Worm (Caenorhabditis elegans) whole organism, early embryonic: ENCODE data around the gene ZK177.11.
A peak's percentile ranks its signal among the peaks of the same experiment; 100 is the strongest.

ENCODE experiments used
- B0310.2 ChIP-seq: sonication (generic microtip); optimal IDR thresholded peaks from 2 replicates; lab custom pipeline; 2016; ENCODE audit warnings: mild to moderate bottlenecking, missing genetic modification characterization, missing compliant biosample characterization
- F13C5.2 ChIP-seq: sonication (generic microtip); optimal IDR thresholded peaks from 2 replicates; lab custom pipeline; 2017; ENCODE audit warnings: mild to moderate bottlenecking, missing genetic modification characterization, inconsistent platforms, missing compliant biosample characterization
- aly-1 ChIP-seq: sonication (generic microtip); optimal IDR thresholded peaks from 2 replicates; lab custom pipeline; 2016; ENCODE audit warnings: missing genetic modification characterization, missing compliant biosample characterization
- ama-1 ChIP-seq: fragments of 150-350 bp; optimal IDR thresholded peaks from 2 replicates; lab custom pipeline; 2014
- ceh-13 ChIP-seq: fragments of 200-800 bp; sonication (Bioruptor generic); optimal IDR thresholded peaks from 2 replicates; lab custom pipeline; 2018; ENCODE audit warnings: mild to moderate bottlenecking, missing genetic modification characterization, missing compliant biosample characterization
- ceh-36 ChIP-seq: sonication (generic microtip); optimal IDR thresholded peaks from 2 replicates; lab custom pipeline; 2016; ENCODE audit warnings: missing genetic modification characterization, inconsistent platforms, missing compliant biosample characterization
- ets-7 ChIP-seq: sonication (generic microtip); optimal IDR thresholded peaks from 2 replicates; lab custom pipeline; 2016; ENCODE audit warnings: missing genotype, missing genetic modification characterization, missing compliant biosample characterization
- flt-1 ChIP-seq: fragments of 200-800 bp; sonication (Bioruptor generic); IDR thresholded peaks from 2 replicates; pipeline ENCODE4 v1.3.6; 2022; ENCODE audit warnings: missing genetic modification characterization, missing compliant biosample characterization
- hmbx-1 ChIP-seq: sonication (generic microtip); optimal IDR thresholded peaks from 2 replicates; lab custom pipeline; 2016; ENCODE audit warnings: mild to moderate bottlenecking, missing genetic modification characterization, missing compliant biosample characterization
- hmg-4 ChIP-seq: fragments of 200-800 bp; sonication (Bioruptor generic); optimal IDR thresholded peaks from 2 replicates; lab custom pipeline; 2018; ENCODE audit warnings: mild to moderate bottlenecking, missing genetic modification characterization, missing compliant biosample characterization
- hnd-1 ChIP-seq: sonication (generic microtip); optimal IDR thresholded peaks from 2 replicates; lab custom pipeline; 2016; ENCODE audit warnings: missing genetic modification characterization, missing compliant biosample characterization
- pes-1 ChIP-seq: fragments of 200-800 bp; sonication (Bioruptor generic); IDR thresholded peaks from 2 replicates; pipeline ENCODE4 v1.3.6; 2022; ENCODE audit warnings: missing genetic modification reagents, missing genetic modification characterization, missing compliant biosample characterization
- scrt-1 ChIP-seq: fragments of 200-800 bp; sonication (Bioruptor generic); IDR thresholded peaks from 2 replicates; pipeline ENCODE4 v1.3.6; 2022; ENCODE audit warnings: missing genetic modification characterization, missing compliant biosample characterization
- sea-1 ChIP-seq: fragments of 200-800 bp; sonication (Bioruptor generic); conservative IDR thresholded peaks from 2 replicates; pipeline ENCODE4 v1.3.6; 2022; ENCODE audit warnings: missing genetic modification characterization, missing compliant biosample characterization
- tbx-11 ChIP-seq: fragments of 200-800 bp; sonication (Bioruptor generic); IDR thresholded peaks from 2 replicates; pipeline ENCODE4 v1.3.6; 2022; ENCODE audit warnings: missing genetic modification characterization, missing compliant biosample characterization
- tbx-37 ChIP-seq: fragments of 200-800 bp; sonication (Bioruptor generic); conservative IDR thresholded peaks from 2 replicates; pipeline ENCODE4 v1.3.6; 2022; ENCODE audit warnings: missing genetic modification reagents, missing genetic modification characterization, missing compliant biosample characterization
- tra-4 ChIP-seq: sonication (generic microtip); optimal IDR thresholded peaks from 2 replicates; lab custom pipeline; 2017; ENCODE audit warnings: missing genetic modification characterization, missing compliant biosample characterization

Gene ZK177.11

ce11 chrII:5522637-5523036 is at the start of gene ZK177.11:
Gene ZK177.11, plus strand, starts transcription at chrII:5522937.
- TF ChIP-seq hmg-4 (GFP tag; lab: Kevin White, UChicago) (no peak), ceh-13 (GFP tag; lab: Kevin White, UChicago) (no peak), hnd-1 (tag; lab: Kevin White, UChicago) (no peak), pes-1 (GFP tag; lab: Robert Waterston, UW) (no peak), hmbx-1 (no peak), F13C5.2 (tag; lab: Kevin White, UChicago) (no peak), sea-1 (GFP tag; lab: Robert Waterston, UW) (no peak), tbx-11 (GFP tag; lab: Robert Waterston, UW) (no peak), ama-1 (lab: Kevin White, UChicago) (no peak), scrt-1 (GFP tag; lab: Robert Waterston, UW) (no peak), tra-4 (tag; lab: Kevin White, UChicago) (no peak), B0310.2 (no peak), aly-1 (tag; lab: Kevin White, UChicago) (no peak)

ce11 chrII:5473946-5474423 is 48.8 kb upstream of the ZK177.11 start, which contains the start of gene mrps-16:
Gene mrps-16, plus strand, starts transcription at chrII:5474373.
- 0 out of 2 replicates have a peak, but pooled peaks have one; percentile 25 for TF ChIP-seq pes-1 (GFP tag; lab: Robert Waterston, UW)
- TF ChIP-seq B0310.2: no peak
- TF ChIP-seq ceh-13 (GFP tag; lab: Kevin White, UChicago): no peak
- peak; percentile 68 for TF ChIP-seq F13C5.2 (tag; lab: Kevin White, UChicago)
- TF ChIP-seq ets-7 (tag; lab: Kevin White, UChicago): no peak
- no peak for TF ChIP-seq tbx-37 (GFP tag; lab: Robert Waterston, UW)

DNA sequence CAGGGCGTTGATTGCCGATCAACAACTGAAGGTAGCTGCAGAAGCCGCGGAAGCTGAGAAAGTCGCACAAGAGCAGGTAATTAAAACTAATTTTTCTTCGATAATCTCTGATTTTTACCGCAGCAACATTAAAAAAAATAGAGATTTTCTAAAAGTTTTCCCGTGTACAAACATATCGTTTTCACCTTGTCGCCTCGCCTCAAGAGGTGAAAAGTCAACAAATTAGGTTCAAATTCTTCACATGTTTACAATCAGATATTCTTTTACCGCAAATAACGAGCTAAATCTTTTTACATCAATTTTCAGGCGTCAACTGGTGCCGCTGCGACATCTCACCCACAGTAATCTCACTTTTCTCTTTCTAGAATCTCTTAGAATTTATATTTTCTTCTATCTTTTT is 47.8 kb upstream of the ZK177.11 start, which contains the start of gene ilcr-2:
Gene ilcr-2, plus strand, starts transcription at position 301 of the 400 bp plus-strand sequence.
- no peak for TF ChIP-seq ceh-36 (tag; lab: Kevin White, UChicago)

DNA sequence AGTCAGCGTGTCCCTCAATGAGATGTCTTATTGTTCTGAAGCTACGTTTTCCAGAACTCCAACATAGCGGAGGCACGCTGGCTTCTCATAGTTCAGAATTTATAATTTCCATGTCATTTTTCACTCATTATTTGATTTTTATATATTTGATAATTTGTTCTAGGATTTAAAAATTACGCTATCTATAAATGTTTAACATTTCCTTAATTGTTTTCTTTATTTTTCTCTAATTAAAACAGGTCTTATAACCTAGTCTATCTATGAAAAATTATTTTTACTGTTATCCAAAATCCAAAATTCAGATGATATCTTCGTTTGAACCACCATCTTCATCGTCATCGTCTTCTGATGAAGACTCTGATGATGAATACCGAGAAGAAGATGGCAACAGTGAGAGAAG is 44.4 kb upstream of the ZK177.11 start, which contains the start of gene F56D1.1:
Gene F56D1.1, plus strand, starts transcription at position 301 of the 400 bp plus-strand sequence.
- TF ChIP-seq ceh-36 (tag; lab: Kevin White, UChicago) (no peak), sea-1 (GFP tag; lab: Robert Waterston, UW) (no peak), scrt-1 (GFP tag; lab: Robert Waterston, UW) (no peak), hmg-4 (GFP tag; lab: Kevin White, UChicago) (no peak), hmbx-1 (no peak), tbx-11 (GFP tag; lab: Robert Waterston, UW) (no peak), tbx-37 (GFP tag; lab: Robert Waterston, UW) (no peak)

DNA sequence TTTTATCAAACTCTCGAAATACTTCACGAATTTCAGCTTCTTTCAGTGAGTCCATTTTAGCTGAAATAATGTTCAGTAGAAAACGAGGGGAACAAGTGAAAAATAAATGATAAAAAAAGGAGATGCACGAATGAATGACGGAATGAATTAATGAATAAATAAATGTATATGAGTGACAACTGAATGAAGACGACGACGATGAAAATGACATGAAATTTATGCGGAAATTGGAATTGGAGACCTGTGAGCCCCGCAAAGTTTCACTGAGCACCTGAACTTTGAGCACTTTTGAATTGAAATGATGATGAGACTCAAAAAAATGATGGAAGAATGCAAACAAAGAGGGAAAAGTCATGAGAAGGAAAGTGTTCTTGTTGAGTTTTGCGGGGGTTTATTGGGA is 40.8 kb upstream of the ZK177.11 start, which contains the start of gene cal-8:
Gene cal-8, minus strand, starts transcription at position 60 of the 400 bp plus-strand sequence.
- no peak for TF ChIP-seq hnd-1 (tag; lab: Kevin White, UChicago)
- no peak for TF ChIP-seq pes-1 (GFP tag; lab: Robert Waterston, UW)
- TF ChIP-seq tbx-37 (GFP tag; lab: Robert Waterston, UW): no peak
- TF ChIP-seq sea-1 (GFP tag; lab: Robert Waterston, UW): no peak
- TF ChIP-seq hmg-4 (GFP tag; lab: Kevin White, UChicago): no peak
- no peak for TF ChIP-seq aly-1 (tag; lab: Kevin White, UChicago)
- no peak for TF ChIP-seq tra-4 (tag; lab: Kevin White, UChicago)
- no peak for TF ChIP-seq tbx-11 (GFP tag; lab: Robert Waterston, UW)
- TF ChIP-seq F13C5.2 (tag; lab: Kevin White, UChicago): no peak
- no peak for TF ChIP-seq scrt-1 (GFP tag; lab: Robert Waterston, UW)
- TF ChIP-seq ets-7 (tag; lab: Kevin White, UChicago): no peak
- TF ChIP-seq flt-1 (GFP tag; lab: Robert Waterston, UW): no peak
- no peak for TF ChIP-seq B0310.2
- TF ChIP-seq ceh-36 (tag; lab: Kevin White, UChicago): no peak
- no peak for TF ChIP-seq ceh-13 (GFP tag; lab: Kevin White, UChicago)

DNA sequence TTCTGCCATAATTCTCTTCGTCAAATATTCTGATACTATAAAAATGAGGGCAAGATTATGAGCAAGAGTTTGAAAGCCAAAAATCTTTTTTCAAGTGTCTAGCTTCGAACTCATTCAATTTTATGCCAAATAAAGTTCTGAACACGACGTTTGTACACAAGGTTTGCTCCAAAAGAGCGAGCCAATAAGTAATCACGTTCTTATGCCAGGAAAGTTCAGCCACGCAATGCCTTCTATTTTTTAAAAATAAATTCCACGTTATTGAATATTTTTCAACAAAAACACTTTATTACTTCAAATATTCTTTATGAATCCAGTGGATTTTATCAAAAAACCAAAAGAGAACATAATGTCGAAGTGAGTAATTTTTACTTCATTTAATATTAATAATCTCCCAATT is 34.9 kb upstream of the ZK177.11 start, which contains the start of gene nep-5:
Gene nep-5, plus strand, starts transcription at position 301 of the 400 bp plus-strand sequence.
- TF ChIP-seq tbx-37 (GFP tag; lab: Robert Waterston, UW): no peak
- no peak for TF ChIP-seq pes-1 (GFP tag; lab: Robert Waterston, UW)
- no peak for TF ChIP-seq scrt-1 (GFP tag; lab: Robert Waterston, UW)
- no peak for TF ChIP-seq tra-4 (tag; lab: Kevin White, UChicago)
- no peak for TF ChIP-seq hmbx-1
- TF ChIP-seq ets-7 (tag; lab: Kevin White, UChicago): no peak
- no peak for TF ChIP-seq aly-1 (tag; lab: Kevin White, UChicago)
- no peak for TF ChIP-seq ama-1 (lab: Kevin White, UChicago)

DNA sequence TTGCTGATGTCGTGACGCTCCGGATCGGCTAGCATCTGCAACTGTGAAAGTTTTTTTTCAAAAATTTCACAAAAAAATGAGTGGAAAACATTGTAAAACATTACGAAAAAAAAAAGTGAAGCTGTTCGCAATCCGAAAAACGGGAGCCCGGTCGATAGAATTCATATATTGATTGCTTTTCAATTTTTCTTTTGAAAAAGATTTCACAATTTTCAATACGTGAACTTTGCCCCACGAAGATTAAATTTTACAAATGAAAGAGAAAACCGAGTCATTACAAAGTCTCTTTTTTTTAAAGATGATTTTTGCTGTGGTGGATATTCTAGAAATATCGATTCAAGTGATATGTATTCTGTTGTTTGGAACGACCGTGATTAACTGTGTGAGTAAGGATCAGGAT is 28.3 kb upstream of the ZK177.11 start, which contains the start of gene F12A10.6:
Gene F12A10.6, minus strand, starts transcription at position 101 of the 400 bp plus-strand sequence.
- TF ChIP-seq flt-1 (GFP tag; lab: Robert Waterston, UW) (no peak), ets-7 (tag; lab: Kevin White, UChicago) (no peak), tbx-11 (GFP tag; lab: Robert Waterston, UW) (no peak), hnd-1 (tag; lab: Kevin White, UChicago) (no peak), sea-1 (GFP tag; lab: Robert Waterston, UW) (no peak), F13C5.2 (tag; lab: Kevin White, UChicago) (no peak), B0310.2 (no peak), hmbx-1 (no peak), aly-1 (tag; lab: Kevin White, UChicago) (no peak), tbx-37 (GFP tag; lab: Robert Waterston, UW) (no peak), scrt-1 (GFP tag; lab: Robert Waterston, UW) (no peak), tra-4 (tag; lab: Kevin White, UChicago) (no peak), ama-1 (lab: Kevin White, UChicago) (no peak), ceh-36 (tag; lab: Kevin White, UChicago) (no peak), pes-1 (GFP tag; lab: Robert Waterston, UW) (no peak), ceh-13 (GFP tag; lab: Kevin White, UChicago) (no peak), hmg-4 (GFP tag; lab: Kevin White, UChicago) (no peak)
